Fruit fly (Drosophila melanogaster): ENCODE data around the gene psidin.

psidin gene

DNA sequence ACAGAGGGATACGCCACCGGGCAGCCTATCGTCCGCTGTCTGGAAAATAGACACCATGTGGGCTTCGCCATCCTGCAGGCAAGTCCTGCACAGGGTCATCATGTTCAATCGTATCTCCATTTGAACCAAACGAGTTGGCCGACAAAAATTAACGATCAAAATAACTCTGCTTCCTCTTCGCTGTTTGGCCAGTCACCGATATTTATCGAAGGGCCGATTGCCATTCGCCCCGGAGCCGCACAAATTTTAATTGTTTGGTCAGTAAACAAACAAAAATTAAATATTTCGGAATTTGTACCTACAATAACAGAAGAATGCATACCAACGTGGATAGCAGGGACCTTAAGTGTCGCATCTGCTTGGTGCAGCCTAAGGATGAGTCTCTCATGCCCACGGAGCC, 6.3 kb downstream of the psidin start, which contains the start of the genes CG4424 and CG4854:
TSS of gene CG4424 (minus strand) at position 200 of the 400 bp plus-strand sequence.
TSS of gene CG4854 (plus strand) at position 218 of the 400 bp plus-strand sequence.
- TF ChIP-seq noc (tag; optimal IDR thresholded peaks at IDR 0.05) = no peak

dm6 chr3R:20031043-20031763, 9.7 kb downstream of the psidin start, which contains the start of gene trem:
Gene trem (minus strand): TSS chr3R:20031309.
- peak; percentile 75 for TF ChIP-seq noc (tag; optimal IDR thresholded peaks at IDR 0.05)

- TF ChIP-seq noc (tag; optimal IDR thresholded peaks at IDR 0.05) = no peak
These were observed 10.2 kb downstream of the psidin start, which contains the start of gene idc for dm6 chr3R:20031764-20032079. Gene idc (plus strand): TSS chr3R:20031823.

DNA sequence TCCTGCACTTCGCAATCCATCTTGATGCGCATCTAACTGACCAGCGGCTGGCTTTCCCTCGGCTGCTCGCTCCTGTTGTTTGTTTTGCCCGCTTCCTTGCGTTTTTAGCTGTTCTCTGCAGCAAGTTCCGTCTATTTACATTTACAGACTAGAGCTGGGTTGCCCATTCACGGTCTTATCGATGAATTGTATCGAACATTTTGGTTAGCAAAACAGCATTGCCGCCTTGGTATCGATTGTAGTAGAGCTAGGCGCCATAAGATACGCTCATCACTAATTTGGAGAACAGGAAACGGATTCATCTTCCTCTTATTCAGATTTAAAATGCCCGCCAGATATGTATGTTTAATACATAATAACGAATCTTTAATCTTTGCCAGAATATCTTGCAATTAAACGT, 14.4 kb downstream of the psidin start, which contains the start of gene Regnase-1:
TSS of gene Regnase-1 (minus strand) at position 170 of the 400 bp plus-strand sequence.
- TF ChIP-seq noc (tag; optimal IDR thresholded peaks at IDR 0.05) = peak; percentile 68

DNA sequence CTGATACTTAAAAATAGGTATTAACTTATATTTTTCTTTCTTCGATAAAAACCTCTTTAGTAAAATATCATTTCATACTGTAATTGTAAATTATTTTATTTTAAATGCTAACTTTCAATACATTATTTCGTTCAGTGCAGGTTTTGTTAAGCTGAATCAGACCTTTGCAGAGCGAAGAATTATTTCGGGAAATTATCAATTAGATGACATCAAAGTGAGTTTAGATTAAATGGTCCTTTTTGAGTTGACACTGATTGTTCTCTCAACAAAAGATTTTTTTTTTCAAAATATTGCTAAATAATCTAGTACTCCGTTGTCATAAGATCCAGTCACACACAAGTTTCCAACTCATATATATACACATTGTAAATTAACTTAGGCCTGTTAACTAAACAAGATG, 21.0 kb downstream of the psidin start, which contains the start of the genes CG33934 and Indy-2:
TSS of gene CG33934 (plus strand) at position 301 of the 400 bp plus-strand sequence.
TSS of gene Indy-2 (plus strand) at position 301 of the 400 bp plus-strand sequence.
- TF ChIP-seq noc (tag; optimal IDR thresholded peaks at IDR 0.05) = no peak

- TF ChIP-seq noc (tag; optimal IDR thresholded peaks at IDR 0.05) = no peak
These were observed 34.3 kb downstream of the psidin start, which contains the start of gene CG17193 for dm6 chr3R:20055809-20056208. Gene CG17193 (minus strand): TSS chr3R:20056097.

DNA sequence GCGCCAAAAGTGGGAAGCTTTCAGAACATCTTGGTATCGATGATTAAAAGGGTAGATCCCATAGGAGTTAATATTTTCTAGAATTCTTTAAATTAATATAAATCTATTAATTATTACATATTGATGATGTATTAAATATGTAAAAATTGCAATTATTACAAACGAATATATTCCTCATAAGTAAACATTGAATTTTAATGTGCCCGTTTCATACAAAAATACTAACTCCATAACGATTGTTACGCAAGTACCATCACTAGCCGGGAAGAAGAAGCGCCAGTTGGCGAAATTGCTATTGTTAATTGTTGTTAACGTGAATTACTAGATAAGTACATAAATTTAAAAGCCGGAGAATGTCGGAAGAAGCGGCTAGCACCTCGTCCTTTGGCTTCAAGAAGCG, 36.0 kb downstream of the psidin start, which contains the start of gene mdlc:
TSS of gene mdlc (plus strand) at position 248 of the 400 bp plus-strand sequence.
- no peak for TF ChIP-seq noc (tag; optimal IDR thresholded peaks at IDR 0.05)

- TF ChIP-seq noc (tag; optimal IDR thresholded peaks at IDR 0.05) = no peak
These were observed 37.5 kb downstream of the psidin start for dm6 chr3R:20058960-20059359.

DNA sequence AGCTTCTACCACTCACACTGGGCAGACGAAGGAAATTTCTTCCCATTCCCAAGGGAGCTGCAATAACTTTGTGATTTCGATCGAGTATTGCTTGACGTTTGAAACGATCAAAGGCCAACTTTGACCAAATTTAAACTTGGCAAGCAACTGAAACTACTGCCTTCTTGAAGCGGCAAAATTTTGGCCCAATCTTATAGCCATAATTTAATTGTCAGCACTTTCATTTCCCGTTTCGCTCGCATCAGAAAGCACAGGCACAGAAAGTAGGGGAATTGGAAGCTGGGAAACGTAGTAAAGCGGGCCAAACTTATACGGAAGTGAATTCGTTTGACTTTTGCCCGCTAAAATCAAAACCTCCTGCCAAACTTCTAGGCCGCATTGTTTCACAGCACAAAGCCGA, 38.1 kb downstream of the psidin start, which contains the start of gene CG4390:
TSS of gene CG4390 (minus strand) at position 101 of the 400 bp plus-strand sequence.
- TF ChIP-seq noc (tag; optimal IDR thresholded peaks at IDR 0.05) = no peak

DNA sequence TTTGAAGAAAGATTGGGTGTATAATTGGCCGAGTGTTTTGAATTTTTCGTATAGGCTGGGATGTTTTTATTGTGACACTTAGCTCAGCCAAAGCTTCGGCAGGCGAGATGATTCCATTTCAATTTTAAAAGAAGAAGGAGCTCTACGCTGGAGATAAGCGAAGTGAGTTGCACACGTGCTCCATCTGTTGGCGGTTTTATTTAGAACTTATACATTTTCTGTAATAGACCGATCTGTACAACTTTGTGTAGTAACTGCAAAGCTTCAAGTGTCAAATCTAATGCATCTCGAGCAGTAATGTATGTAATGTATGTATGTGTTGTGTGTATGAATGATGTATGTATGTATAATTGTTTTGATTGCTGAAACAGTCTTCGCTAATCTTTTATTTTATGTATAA, 44.9 kb downstream of the psidin start:
- TF ChIP-seq noc (tag; optimal IDR thresholded peaks at IDR 0.05) = no peak

All from whole organism, larva.